Fruit fly (Drosophila melanogaster) whole organism, embryonic: ENCODE measurements around the gene GNBP3.

ENCODE experiments used
- Atf3 ChIP-seq: fragments of 200-800 bp; sonication (Bioruptor generic); optimal IDR thresholded peaks from 3 replicates; lab custom pipeline; 2016; ENCODE audit warnings: missing biosample characterization, missing genetic modification characterization
- B-H1 ChIP-seq: fragments of 200-800 bp; sonication (Bioruptor generic); IDR thresholded peaks from 3 replicates; pipeline ENCODE4 v1.3.6; 2022; ENCODE audit warnings: missing biosample characterization, missing genetic modification characterization
- CG11093 ChIP-seq: fragments of 200-800 bp; sonication (Bioruptor generic); IDR thresholded peaks from 3 replicates; pipeline ENCODE4 v1.3.6; 2022; ENCODE audit warnings: missing biosample characterization, missing genetic modification characterization
- CG11695 ChIP-seq: fragments of 200-800 bp; sonication (Bioruptor generic); IDR thresholded peaks from 3 replicates; pipeline ENCODE4 v1.3.6; 2022; ENCODE audit warnings: missing biosample characterization, missing genetic modification characterization
- CG12071 ChIP-seq: fragments of 200-800 bp; sonication (Bioruptor generic); optimal IDR thresholded peaks from 3 replicates; lab custom pipeline; 2018; ENCODE audit warnings: missing biosample characterization, mild to moderate bottlenecking, missing genetic modification characterization
- CG13123 ChIP-seq: fragments of 200-800 bp; sonication (Bioruptor generic); optimal IDR thresholded peaks from 2 replicates; lab custom pipeline; 2016; ENCODE audit warnings: missing biosample characterization, missing genetic modification characterization
- CG1529 ChIP-seq: fragments of 200-800 bp; sonication (Bioruptor generic); optimal IDR thresholded peaks from 3 replicates; lab custom pipeline; 2018; ENCODE audit warnings: missing biosample characterization, missing genetic modification characterization
- CG17186 ChIP-seq: fragments of 200-800 bp; sonication (Bioruptor generic); optimal IDR thresholded peaks from 3 replicates; lab custom pipeline; 2017; ENCODE audit warnings: missing biosample characterization, missing genetic modification reagents, missing genetic modification characterization
- CG17568 ChIP-seq: fragments of 200-800 bp; sonication (Bioruptor generic); optimal IDR thresholded peaks from 2 replicates; lab custom pipeline; 2018; ENCODE audit warnings: missing biosample characterization, mild to moderate bottlenecking, missing genetic modification characterization, moderate library complexity
- CG17802 ChIP-seq: fragments of 200-800 bp; sonication (Bioruptor generic); optimal IDR thresholded peaks from 2 replicates; lab custom pipeline; 2018; ENCODE audit warnings: missing biosample characterization, mild to moderate bottlenecking, missing genetic modification characterization, moderate library complexity
- CG18262 ChIP-seq: fragments of 200-800 bp; optimal IDR thresholded peaks from 3 replicates; lab custom pipeline; 2019; ENCODE audit warnings: missing biosample characterization, mild to moderate bottlenecking, missing genetic modification characterization, moderate library complexity
- CG18476 ChIP-seq: fragments of 200-800 bp; sonication (Bioruptor generic); optimal IDR thresholded peaks from 2 replicates; lab custom pipeline; 2016; ENCODE audit warnings: missing biosample characterization, mild to moderate bottlenecking, missing genetic modification characterization
- CG18599 ChIP-seq: fragments of 200-800 bp; sonication (Bioruptor generic); optimal IDR thresholded peaks from 3 replicates; lab custom pipeline; 2017; ENCODE audit warnings: missing biosample characterization, missing genetic modification characterization, mild to moderate bottlenecking, moderate library complexity, missing genetic modification reagents
- CG30020 ChIP-seq: fragments of 200-800 bp; optimal IDR thresholded peaks from 2 replicates; lab custom pipeline; 2019; ENCODE audit warnings: missing biosample characterization, mild to moderate bottlenecking, missing genetic modification characterization, moderate library complexity
- CG4854 ChIP-seq: fragments of 200-800 bp; sonication (Bioruptor generic); optimal IDR thresholded peaks from 2 replicates; lab custom pipeline; 2016; ENCODE audit warnings: missing biosample characterization, missing genetic modification characterization, inconsistent platforms
- CG6175 ChIP-seq: fragments of 200-800 bp; sonication (Bioruptor generic); IDR thresholded peaks from 3 replicates; pipeline ENCODE4 v1.3.6; 2022; ENCODE audit warnings: missing biosample characterization, missing genetic modification characterization
- CG6654 ChIP-seq: fragments of 200-800 bp; sonication (Bioruptor generic); optimal IDR thresholded peaks from 2 replicates; lab custom pipeline; 2017; ENCODE audit warnings: missing biosample characterization, mild to moderate bottlenecking, missing genetic modification characterization
- CG9215 ChIP-seq: fragments of 200-800 bp; sonication (Bioruptor generic); IDR thresholded peaks from 2 replicates; pipeline ENCODE4 v1.3.6; 2022; ENCODE audit warnings: missing biosample characterization, missing genetic modification characterization
- CG9817 ChIP-seq: fragments of 200-800 bp; sonication (Bioruptor generic); optimal IDR thresholded peaks from 2 replicates; lab custom pipeline; 2018; ENCODE audit warnings: missing biosample characterization, mild to moderate bottlenecking, missing genetic modification characterization, moderate library complexity
- D19A ChIP-seq: fragments of 200-800 bp; optimal IDR thresholded peaks from 3 replicates; lab custom pipeline; 2019; ENCODE audit warnings: missing biosample characterization, mild to moderate bottlenecking, missing genetic modification characterization, moderate library complexity
- Dip2 ChIP-seq: fragments of 200-800 bp; sonication (Bioruptor generic); IDR thresholded peaks from 2 replicates; pipeline ENCODE4 v1.3.6; 2022; ENCODE audit warnings: missing biosample characterization, missing genetic modification characterization
- GATAe ChIP-seq: fragments of 200-800 bp; sonication (Bioruptor generic); conservative IDR thresholded peaks from 2 replicates; pipeline ENCODE4 v1.3.6; 2022; ENCODE audit warnings: missing biosample characterization, missing genetic modification characterization
- HHEX ChIP-seq: fragments of 200-800 bp; sonication (Bioruptor generic); optimal IDR thresholded peaks from 3 replicates; lab custom pipeline; 2017; ENCODE audit warnings: missing biosample characterization, mild to moderate bottlenecking, missing genetic modification characterization, missing genetic modification reagents
- MTF-1 ChIP-seq: fragments of 200-800 bp; sonication (Bioruptor generic); optimal IDR thresholded peaks from 2 replicates; lab custom pipeline; 2018; ENCODE audit warnings: missing biosample characterization, mild to moderate bottlenecking, missing genetic modification characterization, borderline replicate concordance
- Neu2 ChIP-seq: fragments of 200-800 bp; sonication (Bioruptor generic); optimal IDR thresholded peaks from 3 replicates; lab custom pipeline; 2016; ENCODE audit warnings: missing biosample characterization, missing genetic modification characterization, borderline replicate concordance
- Opbp ChIP-seq: fragments of 200-800 bp; sonication (Bioruptor generic); IDR thresholded peaks from 3 replicates; pipeline ENCODE4 v1.3.6; 2022; ENCODE audit warnings: missing biosample characterization, missing genetic modification characterization; ENCODE audit not compliant: partially characterized antibody
- Six4 ChIP-seq: fragments of 200-800 bp; sonication (Bioruptor generic); optimal IDR thresholded peaks from 2 replicates; lab custom pipeline; 2016; ENCODE audit warnings: missing biosample characterization, missing genetic modification characterization
- Stat92E ChIP-seq, 3 experiments: fragments of >200 bp in 2 of 3; fragments of 200-800 bp in 1 of 3; sonication (Bioruptor generic) in 1 of 3; optimal IDR thresholded peaks; 2 replicates each; lab custom pipeline; 2017 to 2019; ENCODE audit warnings: missing biosample characterization in 3 of 3, missing genetic modification characterization in 3 of 3, mild to moderate bottlenecking in 1 of 3, moderate library complexity in 1 of 3
- Vsx1 ChIP-seq: fragments of 200-800 bp; sonication (Bioruptor generic); optimal IDR thresholded peaks from 2 replicates; lab custom pipeline; 2017; ENCODE audit warnings: missing biosample characterization, mild to moderate bottlenecking, missing genetic modification characterization, missing genetic modification reagents
- abd-A ChIP-seq: fragments of 200-800 bp; sonication (Bioruptor generic); optimal IDR thresholded peaks from 3 replicates; lab custom pipeline; 2019; ENCODE audit warnings: missing biosample characterization, mild to moderate bottlenecking, missing genetic modification characterization, moderate library complexity
- bab2 ChIP-seq: fragments of 200-800 bp; sonication (Bioruptor generic); optimal IDR thresholded peaks from 2 replicates; lab custom pipeline; 2016; ENCODE audit warnings: missing biosample characterization, missing genetic modification characterization
- bbx ChIP-seq: fragments of 200-800 bp; sonication (Bioruptor generic); IDR thresholded peaks from 2 replicates; pipeline ENCODE4 v1.3.6; 2022; ENCODE audit warnings: missing biosample characterization, missing genetic modification characterization; ENCODE audit not compliant: partially characterized antibody
- bcd ChIP-seq: fragments of 200-800 bp; sonication (Bioruptor generic); optimal IDR thresholded peaks from 2 replicates; lab custom pipeline; 2017; ENCODE audit warnings: missing biosample characterization, mild to moderate bottlenecking, missing genetic modification characterization
- dimm ChIP-seq: fragments of 200-800 bp; sonication (Bioruptor generic); IDR thresholded peaks from 2 replicates; pipeline ENCODE4 v1.3.6; 2022; ENCODE audit warnings: missing biosample characterization, missing genetic modification characterization
- esg ChIP-seq: fragments of 200-800 bp; sonication (Bioruptor generic); conservative IDR thresholded peaks from 2 replicates; pipeline ENCODE4 v1.3.6; 2022; ENCODE audit warnings: missing biosample characterization, missing genetic modification characterization
- fd64A ChIP-seq: fragments of 200-800 bp; sonication (Bioruptor generic); optimal IDR thresholded peaks from 3 replicates; lab custom pipeline; 2018; ENCODE audit warnings: missing biosample characterization, mild to moderate bottlenecking, missing genetic modification characterization
- hth ChIP-seq: fragments of >200 bp; optimal IDR thresholded peaks from 2 replicates; lab custom pipeline; 2017; ENCODE audit warnings: inconsistent platforms
- jumu ChIP-seq: fragments of 200-800 bp; sonication (Bioruptor generic); optimal IDR thresholded peaks from 3 replicates; lab custom pipeline; 2016; ENCODE audit warnings: missing biosample characterization, missing genetic modification characterization
- p53 ChIP-seq: fragments of 200-800 bp; sonication (Bioruptor generic); optimal IDR thresholded peaks from 2 replicates; lab custom pipeline; 2016; ENCODE audit warnings: missing biosample characterization, missing genetic modification characterization
- pan ChIP-seq, 4 experiments: fragments of >200 bp in 3 of 4; fragments of 200-800 bp in 1 of 4; sonication (Bioruptor generic) in 1 of 4; optimal IDR thresholded peaks in 3 of 4; IDR thresholded peaks in 1 of 4; 2 replicates each; pipeline versions ENCODE4 v1.3.6 to Lab custom; 2017 to 2022; ENCODE audit warnings: missing biosample characterization in 2 of 4, missing genetic modification characterization in 2 of 4, mixed read lengths in 1 of 4
- prd ChIP-seq, 3 experiments: fragments of >200 bp in 2 of 3; fragments of 200-800 bp in 1 of 3; sonication (Bioruptor generic) in 1 of 3; optimal IDR thresholded peaks in 2 of 3; IDR thresholded peaks in 1 of 3; 2 replicates in 2 of 3; 3 replicates in 1 of 3; pipeline versions ENCODE4 v1.3.6 to Lab custom; 2017 to 2022; ENCODE audit warnings: missing biosample characterization in 1 of 3, missing genetic modification characterization in 1 of 3
- row ChIP-seq: fragments of 200-800 bp; sonication (Bioruptor generic); IDR thresholded peaks from 3 replicates; pipeline ENCODE4 v1.3.6; 2022; ENCODE audit warnings: missing biosample characterization, missing genetic modification characterization
- schlank ChIP-seq: fragments of 200-800 bp; sonication (Bioruptor generic); optimal IDR thresholded peaks from 2 replicates; lab custom pipeline; 2018; ENCODE audit warnings: missing biosample characterization, mild to moderate bottlenecking, missing genetic modification characterization
- sna ChIP-seq: fragments of 200-800 bp; sonication (Bioruptor generic); IDR thresholded peaks from 2 replicates; pipeline ENCODE4 v1.3.6; 2022; ENCODE audit warnings: missing biosample characterization, missing genetic modification characterization; ENCODE audit not compliant: partially characterized antibody
- sug ChIP-seq: fragments of 200-800 bp; optimal IDR thresholded peaks from 2 replicates; lab custom pipeline; 2019; ENCODE audit warnings: missing biosample characterization, mild to moderate bottlenecking, missing genetic modification characterization, moderate library complexity
- tgo ChIP-seq: fragments of 200-800 bp; sonication (Bioruptor generic); IDR thresholded peaks from 3 replicates; pipeline ENCODE4 v1.3.6; 2022; ENCODE audit warnings: missing biosample characterization, missing genetic modification characterization
- tll ChIP-seq, 2 experiments: fragments of 200-800 bp in 1 of 2; fragments of >200 bp in 1 of 2; sonication (Bioruptor generic) in 1 of 2; optimal IDR thresholded peaks; 2 replicates each; lab custom pipeline; 2017 to 2019; ENCODE audit warnings: missing biosample characterization in 2 of 2, missing genetic modification characterization in 2 of 2, mild to moderate bottlenecking in 1 of 2, moderate library complexity in 1 of 2
- trem ChIP-seq: fragments of 200-800 bp; optimal IDR thresholded peaks from 3 replicates; lab custom pipeline; 2019; ENCODE audit warnings: missing biosample characterization, mild to moderate bottlenecking, missing genetic modification characterization, moderate library complexity
- tup ChIP-seq: fragments of 200-800 bp; sonication (Bioruptor generic); optimal IDR thresholded peaks from 2 replicates; lab custom pipeline; 2016; ENCODE audit warnings: missing biosample characterization, mild to moderate bottlenecking, missing genetic modification characterization, moderate library complexity

Gene GNBP3

dm6 chr3L:8954648-8955033, at the start of gene GNBP3 (continued):
- TF ChIP-seq tll (GFP tag; optimal IDR thresholded peaks at IDR 0.05; lab: Kevin White, UChicago) (peak in 1 of 2 experiments; percentile 1), bbx (GFP tag; lab: Robert Waterston, UW) (no peak), CG6654 (GFP tag; lab: Kevin White, UChicago) (peak; percentile 32), fd64A (GFP tag; lab: Kevin White, UChicago) (peak; percentile 2), CG6175 (no peak), schlank (tag; lab: Kevin White, UChicago) (no peak), CG12071 (peak; percentile 63), Dip2 (GFP tag; lab: Robert Waterston, UW) (no peak), jumu (no peak), CG17802 (tag; lab: Kevin White, UChicago) (no peak), CG17186 (GFP tag; lab: Kevin White, UChicago) (no peak), CG11695 (peak; percentile 65; the same call in 2 of the 3 replicates), CG11093 (GFP tag; lab: Robert Waterston, UW) (no peak), p53 (GFP tag; lab: Kevin White, UChicago) (no peak), Atf3 (GFP tag; lab: Kevin White, UChicago) (no peak), Vsx1 (GFP tag; lab: Kevin White, UChicago) (peak; percentile 41), Opbp (no peak), esg (GFP tag; lab: Robert Waterston, UW) (0 out of 2 replicates have a peak, but pooled peaks have one; percentile 17), CG13123 (GFP tag; lab: Kevin White, UChicago) (no peak), CG18599 (GFP tag; lab: Kevin White, UChicago) (peak; percentile 88), trem (tag; lab: Kevin White, UChicago) (peak; percentile 26), CG30020 (tag; lab: Kevin White, UChicago) (no peak), sna (GFP tag; lab: Robert Waterston, UW) (no peak), abd-A (tag; lab: Kevin White, UChicago) (no peak), CG1529 (GFP tag; lab: Kevin White, UChicago) (no peak), Six4 (GFP tag; lab: Kevin White, UChicago) (no peak), CG9215 (peak; percentile 46), hth (lab: Kevin White, UChicago) (no peak), prd (optimal IDR thresholded peaks at IDR 0.05; lab: Kevin White, UChicago) (no peak), prd (GFP tag; IDR thresholded peaks at IDR 0.05; lab: Robert Waterston, UW) (peak; percentile 77), Neu2 (GFP tag; lab: Kevin White, UChicago) (no peak), tup (GFP tag; lab: Kevin White, UChicago) (no peak), B-H1 (GFP tag; lab: Robert Waterston, UW) (no peak; the same call in 2 of the 3 replicates), MTF-1 (no peak), bcd (GFP tag; lab: Kevin White, UChicago) (peak; percentile 67), pan (optimal IDR thresholded peaks at IDR 0.05; lab: Kevin White, UChicago) (no peak), pan (GFP tag; optimal IDR thresholded peaks at IDR 0.05 in 1 of 2, IDR thresholded peaks at IDR 0.05 in 1 of 2) (peak in 1 of 2 experiments; percentile 60), CG18262 (tag; lab: Kevin White, UChicago) (peak; percentile 66), tgo (GFP tag; lab: Robert Waterston, UW) (no peak), Stat92E (GFP tag; optimal IDR thresholded peaks at IDR 0.05; lab: Kevin White, UChicago) (no peak), CG17568 (GFP tag; lab: Kevin White, UChicago) (no peak), HHEX (GFP tag; lab: Kevin White, UChicago) (peak; percentile 77), GATAe (no peak), D19A (tag; lab: Kevin White, UChicago) (peak; percentile 33), row (GFP tag; lab: Robert Waterston, UW) (peak; percentile 58; the same call in 2 of the 3 replicates), CG4854 (peak; percentile 67), bab2 (GFP tag; lab: Kevin White, UChicago) (peak; percentile 59), sug (tag; lab: Kevin White, UChicago) (no peak), CG18476 (GFP tag; lab: Kevin White, UChicago) (peak; percentile 74), dimm (no peak), CG9817 (tag; lab: Kevin White, UChicago) (peak; percentile 17)
